Fruit fly (Drosophila melanogaster) whole organism: ENCODE measurements around the gene CG4768.

Source experiments
- CG8478 ChIP-seq: fragments of >200 bp; optimal IDR thresholded peaks from 2 replicates; lab custom pipeline; 2018; ENCODE audit warnings: inconsistent platforms
- Dll ChIP-seq: fragments of >200 bp; optimal IDR thresholded peaks from 2 replicates; lab custom pipeline; 2017
- EcR ChIP-seq, 2 experiments: fragments of >200 bp; optimal IDR thresholded peaks; 2 replicates each; lab custom pipeline; 2017; ENCODE audit warnings: missing biosample characterization in 2 of 2, missing genetic modification characterization in 2 of 2, missing genetic modification reagents in 2 of 2
- pan ChIP-seq: fragments of >200 bp; optimal IDR thresholded peaks from 2 replicates; lab custom pipeline; 2017
- psq ChIP-seq: fragments of >200 bp; optimal IDR thresholded peaks from 2 replicates; lab custom pipeline; 2017
- usp ChIP-seq: fragments of >200 bp; optimal IDR thresholded peaks from 2 replicates; lab custom pipeline; 2017; ENCODE audit warnings: missing biosample characterization, missing genetic modification characterization, mixed read lengths

The CG4768 gene

DNA sequence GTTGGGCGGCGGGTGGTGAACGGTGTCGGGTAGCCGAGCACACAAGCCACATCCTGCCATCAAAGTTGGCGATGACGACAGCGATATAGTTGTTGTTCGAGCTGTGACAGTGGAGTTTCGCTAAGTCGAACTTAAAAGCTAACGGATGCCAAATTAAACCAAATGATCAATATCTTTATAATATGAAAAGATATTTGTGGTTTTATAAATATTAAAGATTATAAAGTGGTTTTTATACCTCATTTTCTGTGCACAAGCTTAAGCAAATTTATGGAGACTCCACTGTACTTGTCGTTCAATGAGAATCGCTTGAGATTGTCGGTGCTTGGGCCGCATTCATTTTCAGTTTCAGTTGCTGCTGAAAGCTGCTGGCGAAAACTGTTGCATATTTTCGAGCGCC lies 30.2 kb downstream of the CG4768 start:
- TF ChIP-seq Dll (lab: Kevin White, UChicago) (no peak), pan (lab: Kevin White, UChicago) (no peak), EcR (GFP tag; optimal IDR thresholded peaks at IDR 0.05; lab: Kevin White, UChicago) (no peak), usp (GFP tag; lab: Kevin White, UChicago) (no peak), CG8478 (lab: Kevin White, UChicago) (no peak), psq (lab: Kevin White, UChicago) (no peak)

DNA sequence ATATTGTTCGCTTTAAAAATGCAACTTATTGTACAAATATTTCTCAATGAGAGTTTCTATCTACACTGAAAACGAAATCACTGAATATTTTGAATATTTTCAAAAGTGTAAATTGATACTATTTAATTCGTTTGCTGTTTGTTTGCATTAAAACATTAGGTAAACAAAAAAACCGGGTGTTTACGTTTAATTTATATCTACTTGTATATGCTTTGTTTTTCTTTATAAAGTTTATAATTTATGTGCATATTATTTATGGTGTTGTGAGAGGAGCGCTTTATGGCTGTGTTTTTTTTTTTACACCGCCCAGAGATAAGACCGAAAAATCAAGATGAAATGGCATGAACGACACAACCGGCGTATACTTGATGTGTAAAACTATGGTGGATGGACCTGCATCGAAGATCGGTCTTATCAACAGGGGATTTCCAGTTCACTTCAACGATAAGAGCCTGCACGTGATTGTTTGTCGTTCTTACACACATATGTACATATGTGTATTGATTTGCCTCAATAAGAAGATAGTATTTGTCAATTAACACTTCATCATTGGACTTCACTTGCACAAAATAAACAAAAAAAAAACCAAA lies 37.6 kb downstream of the CG4768 start:
- TF ChIP-seq CG8478 (lab: Kevin White, UChicago): no peak
- no peak for TF ChIP-seq pan (lab: Kevin White, UChicago)
- no peak for TF ChIP-seq Dll (lab: Kevin White, UChicago)
- TF ChIP-seq EcR (GFP tag; optimal IDR thresholded peaks at IDR 0.05; lab: Kevin White, UChicago): no peak
- no peak for TF ChIP-seq usp (GFP tag; lab: Kevin White, UChicago)
- TF ChIP-seq psq (lab: Kevin White, UChicago): no peak

DNA sequence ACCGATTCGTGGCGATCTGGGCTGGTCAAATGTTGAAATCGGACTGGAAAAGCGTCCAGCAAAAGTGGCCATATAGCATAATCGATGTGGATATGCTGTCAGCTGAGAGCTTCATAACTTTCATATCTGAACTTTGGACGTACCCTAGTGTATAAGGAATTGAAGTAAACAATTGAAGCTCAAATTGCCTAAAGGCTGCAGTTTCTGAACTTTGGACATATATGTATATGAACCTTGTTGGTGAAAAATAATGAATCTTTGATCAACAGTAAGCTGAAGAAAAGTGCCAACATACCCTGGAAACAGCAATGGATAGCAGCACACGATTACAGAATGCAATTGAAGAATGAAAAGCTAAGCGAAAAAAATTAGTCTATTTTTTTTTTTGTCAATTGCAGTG lies 38.2 kb downstream of the CG4768 start:
- no peak for TF ChIP-seq EcR (GFP tag; optimal IDR thresholded peaks at IDR 0.05; lab: Kevin White, UChicago)
- no peak for TF ChIP-seq CG8478 (lab: Kevin White, UChicago)
- no peak for TF ChIP-seq psq (lab: Kevin White, UChicago)
- no peak for TF ChIP-seq Dll (lab: Kevin White, UChicago)
- TF ChIP-seq usp (GFP tag; lab: Kevin White, UChicago): no peak
- no peak for TF ChIP-seq pan (lab: Kevin White, UChicago)

DNA sequence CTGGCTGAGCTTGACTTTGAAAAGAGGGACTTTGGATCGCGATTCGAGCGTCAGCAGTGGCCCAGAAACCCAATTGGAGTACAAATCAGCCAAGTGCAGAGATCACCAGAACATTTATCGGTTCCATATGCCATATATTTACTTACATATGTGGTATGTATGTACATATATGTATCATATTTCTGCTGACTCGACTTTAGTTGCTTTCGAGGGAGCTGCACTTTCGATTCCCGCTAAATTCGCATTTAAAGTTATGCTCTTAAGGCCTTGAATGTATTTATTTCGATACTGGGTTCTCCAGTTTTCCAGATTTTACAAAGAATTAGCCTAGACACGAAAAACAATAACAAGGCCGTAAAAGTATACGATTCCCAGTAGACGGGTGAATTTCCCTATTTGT lies 39.9 kb downstream of the CG4768 start:
- no peak for TF ChIP-seq Dll (lab: Kevin White, UChicago)

DNA sequence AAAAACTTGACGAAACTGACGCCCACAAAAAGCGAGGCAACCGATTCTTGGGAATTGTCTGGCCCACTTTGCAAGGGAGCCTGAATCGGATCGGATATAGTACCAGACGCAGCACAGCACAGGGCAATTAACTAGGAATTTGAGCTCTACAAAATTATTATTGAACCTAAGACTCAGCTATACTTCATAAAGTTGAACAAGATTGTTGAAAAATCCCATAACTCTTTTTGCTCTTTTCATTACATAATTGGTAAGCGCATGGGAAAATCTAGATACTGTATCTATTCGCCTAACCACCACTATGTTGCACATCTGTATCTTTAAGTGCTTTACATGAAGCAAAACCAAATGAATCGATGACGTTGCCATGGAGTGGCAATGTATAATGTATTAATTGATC lies 41.2 kb downstream of the CG4768 start:
- TF ChIP-seq pan (lab: Kevin White, UChicago): no peak
- TF ChIP-seq EcR (GFP tag; optimal IDR thresholded peaks at IDR 0.05; lab: Kevin White, UChicago): no peak
- no peak for TF ChIP-seq CG8478 (lab: Kevin White, UChicago)
- no peak for TF ChIP-seq Dll (lab: Kevin White, UChicago)
- TF ChIP-seq usp (GFP tag; lab: Kevin White, UChicago): no peak
- TF ChIP-seq psq (lab: Kevin White, UChicago): no peak

DNA sequence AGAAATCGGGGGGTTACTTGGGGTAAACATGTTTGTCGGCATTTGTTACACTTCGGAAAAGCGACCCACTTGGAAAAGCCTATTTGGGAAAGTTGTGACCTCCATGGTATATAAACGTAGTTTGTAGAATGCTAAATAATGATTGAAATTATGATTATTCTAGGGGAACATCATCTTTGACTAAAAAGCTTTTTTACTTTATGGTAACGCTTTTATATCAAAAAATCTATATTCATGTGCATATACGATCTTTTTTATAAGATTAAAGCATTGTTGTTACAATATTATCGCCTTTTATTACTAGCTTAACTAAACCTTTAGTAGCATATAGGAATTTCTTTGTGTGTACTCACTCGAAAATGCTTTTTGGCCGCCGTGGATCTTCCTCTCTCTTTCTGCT lies 42.3 kb downstream of the CG4768 start:
- no peak for TF ChIP-seq CG8478 (lab: Kevin White, UChicago)

DNA sequence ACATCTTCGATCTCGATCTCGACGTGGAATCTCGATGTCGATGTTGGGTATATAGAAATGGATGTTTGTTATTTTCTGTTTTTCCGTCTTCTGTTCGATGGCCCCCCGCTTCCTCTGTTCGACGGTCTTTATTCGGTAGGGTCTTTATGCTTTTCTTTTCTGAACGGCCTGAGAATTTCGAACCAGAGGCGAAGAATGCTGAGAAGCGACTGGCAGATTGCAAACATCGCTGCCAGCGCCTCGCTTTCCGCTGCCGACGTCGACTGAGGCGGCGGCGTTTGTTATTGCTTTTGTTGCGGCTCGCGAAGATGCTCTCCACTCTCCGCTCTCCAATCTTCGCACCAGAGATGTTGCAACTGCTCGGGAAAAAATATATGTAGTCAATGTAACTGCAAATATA lies 43.4 kb downstream of the CG4768 start, which contains the start of the genes CG13004 and CG46306:
Gene CG13004 (minus strand): TSS at position 217 of the 400 bp plus-strand sequence.
Gene CG46306 (minus strand): TSS at position 217 of the 400 bp plus-strand sequence.
- no peak for TF ChIP-seq psq (lab: Kevin White, UChicago)
- no peak for TF ChIP-seq CG8478 (lab: Kevin White, UChicago)
- no peak for TF ChIP-seq EcR (GFP tag; optimal IDR thresholded peaks at IDR 0.05; lab: Kevin White, UChicago)
- TF ChIP-seq pan (lab: Kevin White, UChicago): no peak
- no peak for TF ChIP-seq usp (GFP tag; lab: Kevin White, UChicago)
- no peak for TF ChIP-seq Dll (lab: Kevin White, UChicago)

DNA sequence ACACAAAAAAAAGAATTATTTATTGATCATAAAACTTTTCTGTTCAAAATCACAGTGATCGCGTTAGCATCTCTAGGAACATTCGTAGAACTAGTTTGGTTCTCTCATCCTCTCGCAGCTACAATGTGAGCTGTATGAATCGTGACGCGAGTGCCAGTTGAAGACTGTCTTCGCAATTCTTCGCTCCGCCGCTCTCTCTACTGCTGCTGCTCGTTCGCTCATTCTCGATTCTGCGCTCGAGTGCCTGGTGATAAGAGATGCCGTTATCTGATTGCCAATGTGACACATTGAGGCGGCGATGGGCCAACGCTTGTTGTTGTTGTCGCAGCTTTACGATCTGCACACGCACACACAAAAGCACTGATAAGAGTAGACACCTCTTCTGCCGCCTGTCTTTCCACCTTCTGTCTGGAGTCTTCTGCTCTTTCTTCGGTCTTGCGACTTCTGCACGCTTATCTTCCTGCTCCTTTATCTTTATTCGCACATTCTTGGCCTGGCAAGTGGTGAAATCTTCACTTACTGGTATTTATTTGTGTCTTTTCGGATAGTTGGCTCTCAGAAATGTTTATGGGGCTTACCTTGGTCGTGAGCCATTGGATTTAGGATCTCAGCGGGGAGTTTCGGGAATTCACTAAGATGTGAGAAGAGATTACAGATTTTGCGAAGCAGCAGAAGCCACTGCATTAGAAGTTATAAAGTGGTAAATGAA lies 44.3 kb downstream of the CG4768 start:
- no peak for TF ChIP-seq CG8478 (lab: Kevin White, UChicago)
- TF ChIP-seq Dll (lab: Kevin White, UChicago): no peak
- TF ChIP-seq psq (lab: Kevin White, UChicago): no peak
- TF ChIP-seq pan (lab: Kevin White, UChicago): no peak
- no peak for TF ChIP-seq EcR (GFP tag; optimal IDR thresholded peaks at IDR 0.05; lab: Kevin White, UChicago)
- no peak for TF ChIP-seq usp (GFP tag; lab: Kevin White, UChicago)

DNA sequence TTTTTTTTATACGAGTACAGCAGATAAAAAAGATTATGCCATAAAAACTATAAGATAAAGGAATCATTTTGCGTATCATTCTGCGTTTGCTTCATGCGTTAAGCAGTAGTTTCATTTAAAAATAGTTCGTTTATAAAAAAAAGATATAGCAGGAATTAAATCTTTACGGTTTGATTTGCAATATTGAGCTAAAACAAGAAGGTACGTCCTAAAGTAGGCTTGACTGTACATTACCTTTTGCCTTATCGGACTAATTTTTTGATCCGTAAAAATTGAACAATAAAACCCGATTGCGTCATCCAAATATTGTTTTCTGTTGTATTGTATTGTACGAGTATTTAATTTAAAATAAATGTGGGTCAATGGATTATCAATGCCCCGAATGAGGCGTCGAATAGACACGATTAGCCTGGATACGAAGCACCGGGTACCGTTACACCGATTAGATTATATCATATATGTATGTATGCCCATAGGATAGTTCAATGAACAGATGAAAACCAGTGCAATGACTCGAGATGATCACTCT lies 45.0 kb downstream of the CG4768 start:
- TF ChIP-seq psq (lab: Kevin White, UChicago): no peak
- TF ChIP-seq EcR (GFP tag; optimal IDR thresholded peaks at IDR 0.05; lab: Kevin White, UChicago): no peak
- no peak for TF ChIP-seq pan (lab: Kevin White, UChicago)
- TF ChIP-seq usp (GFP tag; lab: Kevin White, UChicago): no peak
- no peak for TF ChIP-seq CG8478 (lab: Kevin White, UChicago)
- TF ChIP-seq Dll (lab: Kevin White, UChicago): no peak

DNA sequence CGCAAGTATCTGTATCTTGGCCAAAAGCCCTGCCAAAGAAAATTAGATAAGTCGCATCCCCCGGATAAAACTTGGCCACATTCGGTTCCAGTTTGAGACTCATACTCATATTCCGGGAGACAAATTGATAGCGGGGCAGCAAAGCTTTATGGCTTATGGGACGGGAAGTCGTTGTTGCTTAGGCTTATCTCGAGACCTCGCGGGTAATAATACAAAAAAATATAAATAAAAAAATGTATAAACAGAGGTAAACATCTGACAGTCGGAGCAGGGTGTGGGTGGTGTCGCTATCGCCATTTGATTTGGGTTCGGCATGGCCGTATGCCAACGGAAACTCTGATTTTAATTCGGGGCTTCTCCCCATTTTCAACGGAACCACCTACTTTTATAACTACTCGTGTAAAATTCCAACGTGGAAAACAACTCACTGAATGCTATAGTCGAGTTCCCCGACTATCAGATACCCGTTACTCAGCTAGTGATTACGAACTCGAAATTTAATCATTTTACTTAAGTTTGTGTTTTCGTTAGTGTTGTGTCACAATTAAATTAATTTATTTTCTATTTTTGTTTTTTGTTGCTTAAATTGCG lies 45.8 kb downstream of the CG4768 start:
- TF ChIP-seq usp (GFP tag; lab: Kevin White, UChicago) (no peak), Dll (lab: Kevin White, UChicago) (no peak), pan (lab: Kevin White, UChicago) (no peak), psq (lab: Kevin White, UChicago) (no peak), CG8478 (lab: Kevin White, UChicago) (no peak)

DNA sequence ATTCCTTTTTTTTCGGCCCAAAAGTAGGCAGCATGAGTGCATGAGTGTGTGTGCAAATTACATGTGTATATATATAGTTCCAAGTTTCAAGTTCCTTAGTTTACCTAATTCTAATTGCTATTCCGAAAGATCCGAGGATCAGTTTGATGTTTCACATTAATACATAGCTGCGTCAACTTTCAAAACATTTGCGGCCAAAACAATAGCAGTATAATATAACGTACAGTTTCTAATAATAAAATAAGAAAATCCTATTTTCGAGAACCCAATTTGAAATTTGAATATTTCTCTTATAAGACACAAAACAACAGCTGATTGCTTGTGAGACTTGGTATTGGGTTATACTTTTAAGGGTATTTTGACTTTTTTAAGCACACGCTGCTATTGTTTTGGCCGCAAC lies 47.1 kb downstream of the CG4768 start:
- TF ChIP-seq Dll (lab: Kevin White, UChicago): no peak
- no peak for TF ChIP-seq CG8478 (lab: Kevin White, UChicago)
- TF ChIP-seq usp (GFP tag; lab: Kevin White, UChicago): no peak
- TF ChIP-seq EcR (GFP tag; optimal IDR thresholded peaks at IDR 0.05; lab: Kevin White, UChicago): no peak
